Worm (Caenorhabditis elegans) whole organism, mixed stage, embryonic: ENCODE results near the gene garr-1.

Experiments used
- M03D4.4 ChIP-seq: sonication (generic microtip); optimal IDR thresholded peaks from 2 replicates; lab custom pipeline; 2017; ENCODE audit warnings: mild to moderate bottlenecking, missing genetic modification characterization, missing compliant biosample characterization
- bed-3 ChIP-seq: fragments of 200-800 bp; sonication (Bioruptor generic); optimal IDR thresholded peaks from 3 replicates; lab custom pipeline; 2018; ENCODE audit warnings: mild to moderate bottlenecking, missing genetic modification characterization, moderate library complexity, missing compliant biosample characterization
- ceh-39 ChIP-seq: fragments of 150-350 bp; optimal IDR thresholded peaks from 2 replicates; lab custom pipeline; 2014; ENCODE audit warnings: missing biosample characterization, missing genetic modification characterization
- ceh-43 ChIP-seq: fragments of 200-800 bp; sonication (Bioruptor generic); optimal IDR thresholded peaks from 2 replicates; lab custom pipeline; 2018; ENCODE audit warnings: mild to moderate bottlenecking, missing genetic modification characterization, moderate library complexity, missing compliant biosample characterization
- ceh-83 ChIP-seq: fragments of 200-800 bp; sonication (Bioruptor generic); optimal IDR thresholded peaks from 2 replicates; lab custom pipeline; 2018; ENCODE audit warnings: mild to moderate bottlenecking, missing genetic modification characterization, missing compliant biosample characterization
- ces-1 ChIP-seq: fragments of 150-350 bp; optimal IDR thresholded peaks from 2 replicates; lab custom pipeline; 2014; ENCODE audit warnings: missing biosample characterization, missing genetic modification reagents, missing genetic modification characterization
- cnd-1 ChIP-seq: fragments of 200-800 bp; sonication (Bioruptor generic); optimal IDR thresholded peaks from 2 replicates; lab custom pipeline; 2018; ENCODE audit warnings: mild to moderate bottlenecking, missing genetic modification characterization, missing compliant biosample characterization
- drap-1 ChIP-seq: fragments of 200-800 bp; sonication (Bioruptor generic); optimal IDR thresholded peaks from 3 replicates; lab custom pipeline; 2018; ENCODE audit warnings: mild to moderate bottlenecking, missing genetic modification characterization, missing compliant biosample characterization
- elt-1 ChIP-seq: sonication (generic microtip); optimal IDR thresholded peaks from 2 replicates; lab custom pipeline; 2017; ENCODE audit warnings: missing genetic modification characterization, mild to moderate bottlenecking, missing compliant biosample characterization, antibody characterized with exemption, moderate library complexity, borderline replicate concordance; ENCODE audit not compliant: insufficient read depth
- elt-3 ChIP-seq: fragments of 150-350 bp; optimal IDR thresholded peaks from 2 replicates; lab custom pipeline; 2014; ENCODE audit warnings: missing biosample characterization, missing genetic modification characterization
- flh-1 ChIP-seq: fragments of 200-800 bp; sonication (Bioruptor generic); optimal IDR thresholded peaks from 2 replicates; lab custom pipeline; 2018; ENCODE audit warnings: mild to moderate bottlenecking, missing genetic modification characterization, moderate library complexity, missing compliant biosample characterization
- ham-2 ChIP-seq: fragments of 200-800 bp; sonication (Bioruptor generic); optimal IDR thresholded peaks from 2 replicates; lab custom pipeline; 2018; ENCODE audit warnings: mild to moderate bottlenecking, missing genetic modification characterization, missing compliant biosample characterization
- hlh-1 ChIP-seq: fragments of 150-350 bp; optimal IDR thresholded peaks from 2 replicates; lab custom pipeline; 2014; ENCODE audit warnings: missing biosample characterization, missing genetic modification reagents, missing genetic modification characterization
- lin-13 ChIP-seq: fragments of 150-350 bp; optimal IDR thresholded peaks from 2 replicates; lab custom pipeline; 2014; ENCODE audit warnings: missing biosample characterization, missing genetic modification characterization
- lin-32 ChIP-seq: fragments of 200-800 bp; sonication (Bioruptor generic); optimal IDR thresholded peaks from 2 replicates; lab custom pipeline; 2018; ENCODE audit warnings: mild to moderate bottlenecking, missing genetic modification characterization, missing compliant biosample characterization
- lsy-2 ChIP-seq: fragments of 150-350 bp; optimal IDR thresholded peaks from 2 replicates; lab custom pipeline; 2014; ENCODE audit warnings: missing biosample characterization, missing genetic modification characterization
- mab-5 ChIP-seq: fragments of 150-350 bp; optimal IDR thresholded peaks from 2 replicates; lab custom pipeline; 2014; ENCODE audit warnings: missing biosample characterization, missing genetic modification characterization
- mep-1 ChIP-seq: fragments of 150-350 bp; optimal IDR thresholded peaks from 2 replicates; lab custom pipeline; 2017; ENCODE audit warnings: missing biosample characterization, missing genetic modification reagents, missing genetic modification characterization, inconsistent platforms
- mls-2 ChIP-seq: sonication (generic microtip); optimal IDR thresholded peaks from 2 replicates; lab custom pipeline; 2016; ENCODE audit warnings: mild to moderate bottlenecking, missing genetic modification characterization, moderate library complexity, missing compliant biosample characterization
- nhr-12 ChIP-seq: fragments of 150-350 bp; optimal IDR thresholded peaks from 2 replicates; lab custom pipeline; 2014; ENCODE audit warnings: missing biosample characterization, missing genetic modification characterization
- nhr-2 ChIP-seq: fragments of 150-350 bp; optimal IDR thresholded peaks from 2 replicates; lab custom pipeline; 2014; ENCODE audit warnings: missing biosample characterization, missing genetic modification characterization
- nhr-237 ChIP-seq: fragments of 150-350 bp; optimal IDR thresholded peaks from 2 replicates; lab custom pipeline; 2014; ENCODE audit warnings: missing biosample characterization, missing genetic modification characterization
- nhr-28 ChIP-seq: fragments of 150-350 bp; optimal IDR thresholded peaks from 2 replicates; lab custom pipeline; 2014; ENCODE audit warnings: missing biosample characterization, missing genetic modification characterization
- nhr-76 ChIP-seq: sonication (generic microtip); optimal IDR thresholded peaks from 2 replicates; lab custom pipeline; 2017; ENCODE audit warnings: missing biosample characterization, missing genetic modification characterization
- pha-4 ChIP-seq: fragments of 150-350 bp; optimal IDR thresholded peaks from 2 replicates; lab custom pipeline; 2018; ENCODE audit warnings: missing biosample characterization, missing genetic modification reagents, missing genetic modification characterization
- sem-2 ChIP-seq: fragments of 200-800 bp; sonication (Bioruptor generic); optimal IDR thresholded peaks from 2 replicates; lab custom pipeline; 2018; ENCODE audit warnings: mild to moderate bottlenecking, missing genetic modification characterization, missing compliant biosample characterization
- sptf-1 ChIP-seq: sonication (generic microtip); optimal IDR thresholded peaks from 2 replicates; lab custom pipeline; 2017; ENCODE audit warnings: mild to moderate bottlenecking, missing genetic modification characterization, moderate library complexity, missing compliant biosample characterization
- tbx-8 ChIP-seq: fragments of 200-800 bp; sonication (Bioruptor generic); optimal IDR thresholded peaks from 2 replicates; lab custom pipeline; 2018; ENCODE audit warnings: mild to moderate bottlenecking, missing genetic modification characterization, moderate library complexity, missing compliant biosample characterization
- unc-120 ChIP-seq: sonication (generic microtip); optimal IDR thresholded peaks from 2 replicates; lab custom pipeline; 2017; ENCODE audit warnings: missing genetic modification characterization, missing compliant biosample characterization; ENCODE audit not compliant: poor library complexity, severe bottlenecking
- unc-62 ChIP-seq: fragments of 150-350 bp; optimal IDR thresholded peaks from 2 replicates; lab custom pipeline; 2014; ENCODE audit warnings: missing biosample characterization, missing genetic modification reagents, missing genetic modification characterization
- zip-8 ChIP-seq: fragments of 150-350 bp; optimal IDR thresholded peaks from 2 replicates; lab custom pipeline; 2014; ENCODE audit warnings: missing biosample characterization, missing genetic modification characterization
- ztf-11 ChIP-seq: fragments of 150-350 bp; optimal IDR thresholded peaks from 2 replicates; lab custom pipeline; 2014; ENCODE audit warnings: missing biosample characterization, missing genetic modification characterization

Gene garr-1

ce11 chrIV:385150-385937, 40.6 kb upstream of the garr-1 start, which contains the start of gene rps-24:
TSS of gene rps-24 (plus strand) at chrIV:385887.
- peak; percentile 84 for TF ChIP-seq mls-2 (tag; lab: Kevin White, UChicago)
- peak; percentile 23 for TF ChIP-seq bed-3
- peak; percentile 56 for TF ChIP-seq ham-2 (GFP tag; lab: Kevin White, UChicago)
- peak; percentile 88 for TF ChIP-seq sptf-1 (tag; lab: Kevin White, UChicago)
- TF ChIP-seq ceh-83 (GFP tag; lab: Kevin White, UChicago), result peak; percentile 17
- TF ChIP-seq mep-1 (tag; lab: Kevin White, UChicago), result peak; percentile 94
- peak; percentile 9 for TF ChIP-seq lin-32 (GFP tag; lab: Kevin White, UChicago)
- peak; percentile 87 for TF ChIP-seq unc-120
- peak; percentile 87 for TF ChIP-seq pha-4 (tag; lab: Kevin White, UChicago)
- TF ChIP-seq lin-13 (tag; lab: Kevin White, UChicago), result peak; percentile 91
- peak; percentile 8 for TF ChIP-seq mab-5
- peak; percentile 61 for TF ChIP-seq hlh-1 (tag; lab: Kevin White, UChicago)
- TF ChIP-seq ceh-39 (tag; lab: Kevin White, UChicago), result peak; percentile 77
- TF ChIP-seq unc-62, result peak; percentile 13
- TF ChIP-seq ceh-43 (GFP tag; lab: Kevin White, UChicago), result peak; percentile 41
- peak; percentile 21 for TF ChIP-seq ztf-11 (tag; lab: Kevin White, UChicago)
- TF ChIP-seq ces-1, result peak; percentile 85
- peak; percentile 61 for TF ChIP-seq M03D4.4
- TF ChIP-seq sem-2 (GFP tag; lab: Kevin White, UChicago), result peak; percentile 29
- peak; percentile 30 for TF ChIP-seq tbx-8 (GFP tag; lab: Kevin White, UChicago)
- TF ChIP-seq nhr-237, result peak; percentile 90
- peak; percentile 74 for TF ChIP-seq drap-1
- TF ChIP-seq lsy-2, result peak; percentile 88
- peak; percentile 74 for TF ChIP-seq cnd-1
- TF ChIP-seq, all 35 proteins: peak for 24; not testable (repeated sequence) for 11

- TF ChIP-seq lin-32 (GFP tag; lab: Kevin White, UChicago) (no peak), ceh-43 (GFP tag; lab: Kevin White, UChicago) (no peak), hlh-1 (tag; lab: Kevin White, UChicago) (no peak), ztf-11 (tag; lab: Kevin White, UChicago) (no peak), elt-3 (no peak), lin-13 (tag; lab: Kevin White, UChicago) (no peak), M03D4.4 (no peak), cnd-1 (no peak), ham-2 (GFP tag; lab: Kevin White, UChicago) (no peak), zip-8 (tag; lab: Kevin White, UChicago) (no peak), flh-1 (GFP tag; lab: Kevin White, UChicago) (no peak), ces-1 (no peak), sptf-1 (tag; lab: Kevin White, UChicago) (no peak), drap-1 (no peak), unc-120 (no peak), nhr-237 (no peak), pha-4 (tag; lab: Kevin White, UChicago) (no peak), elt-1 (no peak), sem-2 (GFP tag; lab: Kevin White, UChicago) (no peak), nhr-12 (tag; lab: Kevin White, UChicago) (no peak)
Observed at ce11 chrIV:386576-386975, 39.4 kb upstream of the garr-1 start, which contains the start of gene T07A9.14. TSS of gene T07A9.14 (plus strand) at chrIV:386699.

- no peak for TF ChIP-seq hlh-1 (tag; lab: Kevin White, UChicago)
- no peak for TF ChIP-seq zip-8 (tag; lab: Kevin White, UChicago)
- no peak for TF ChIP-seq ham-2 (GFP tag; lab: Kevin White, UChicago)
- no peak for TF ChIP-seq nhr-28
- TF ChIP-seq mls-2 (tag; lab: Kevin White, UChicago), result no peak
- no peak for TF ChIP-seq nhr-237
- no peak for TF ChIP-seq nhr-76 (tag; lab: Kevin White, UChicago)
- no peak for TF ChIP-seq bed-3
- no peak for TF ChIP-seq tbx-8 (GFP tag; lab: Kevin White, UChicago)
- no peak for TF ChIP-seq lsy-2
- TF ChIP-seq nhr-2 (tag; lab: Kevin White, UChicago), result no peak
- no peak for TF ChIP-seq ceh-39 (tag; lab: Kevin White, UChicago)
- no peak for TF ChIP-seq drap-1
- TF ChIP-seq ceh-83 (GFP tag; lab: Kevin White, UChicago), result no peak
Observed at ce11 chrIV:387283-388048, 38.5 kb upstream of the garr-1 start.
